Worm (Caenorhabditis elegans): ENCODE data around the gene T26C5.4.

T26C5.4 gene

ce11 chrII:9285171-9286025 is 35.1 kb upstream of the T26C5.4 start, which contains the start of gene mtrr-1:
Gene mtrr-1 (plus strand): TSS chrII:9285975.
- TF ChIP-seq pbrm-1 (GFP tag; IDR thresholded peaks at IDR 0.05), result no peak
- no peak for TF ChIP-seq Y53F4B.3 (GFP tag; IDR thresholded peaks at IDR 0.05)
- TF ChIP-seq efl-1 (GFP tag; optimal IDR thresholded peaks at IDR 0.05), result peak; percentile 37
- no peak for TF ChIP-seq attf-5 (GFP tag; optimal IDR thresholded peaks at IDR 0.05)
- no peak for TF ChIP-seq sdz-38 (tag; optimal IDR thresholded peaks at IDR 0.05)
- peak; percentile 91 for TF ChIP-seq F33H1.4 (GFP tag; IDR thresholded peaks at IDR 0.05)
- TF ChIP-seq madf-6 (GFP tag; IDR thresholded peaks at IDR 0.05), result peak; percentile 87
- 0 out of 2 replicates have a peak, but pooled peaks have one; percentile 18 for TF ChIP-seq ekl-4 (GFP tag; IDR thresholded peaks at IDR 0.05)
- TF ChIP-seq attf-6 (GFP tag; IDR thresholded peaks at IDR 0.05), result no peak
- peak; percentile 18 for TF ChIP-seq tbp1 (GFP tag; optimal IDR thresholded peaks at IDR 0.05)
- TF ChIP-seq ztf-26 (tag; optimal IDR thresholded peaks at IDR 0.05), result no peak
- TF ChIP-seq ceh-91 (GFP tag; IDR thresholded peaks at IDR 0.05), result no peak
- no peak for TF ChIP-seq F55B11.4 (tag; optimal IDR thresholded peaks at IDR 0.05; ENCODE audit: borderline replicate concordance, insufficient read depth)
- TF ChIP-seq D2030.7 (GFP tag; IDR thresholded peaks at IDR 0.05), result peak; percentile 61
- TF ChIP-seq lin-54 (GFP tag; optimal IDR thresholded peaks at IDR 0.05), result peak; percentile 36
- TF ChIP-seq nhr-90 (tag; optimal IDR thresholded peaks at IDR 0.05), result no peak
- peak; percentile 13 for TF ChIP-seq mel-28 (tag; optimal IDR thresholded peaks at IDR 0.05; ENCODE audit: borderline replicate concordance)
- peak; percentile 46 for TF ChIP-seq F49E8.2 (tag; optimal IDR thresholded peaks at IDR 0.05; ENCODE audit: insufficient read depth)
- peak; percentile 49 for TF ChIP-seq lin-26 (GFP tag; IDR thresholded peaks at IDR 0.05)
- TF ChIP-seq xnd-1 (tag; optimal IDR thresholded peaks at IDR 0.05), result peak; percentile 62
- TF ChIP-seq F22D6.2 (tag; optimal IDR thresholded peaks at IDR 0.05), result no peak
- peak; percentile 47; the same call in 1 of the 2 replicates for TF ChIP-seq Y53G8AR.9 (GFP tag; conservative IDR thresholded peaks at IDR 0.05)
- TF ChIP-seq ztf-25 (GFP tag; IDR thresholded peaks at IDR 0.05), result no peak
- TF ChIP-seq mcd-1 (GFP tag; IDR thresholded peaks at IDR 0.05), result peak; percentile 17; the same call in 1 of the 2 replicates
- TF ChIP-seq lin-35 (GFP tag; optimal IDR thresholded peaks at IDR 0.05), result peak in 1 of 3 experiments; percentile 30
- peak; percentile 90 for TF ChIP-seq ama-1 (optimal IDR thresholded peaks at IDR 0.05)
- TF ChIP-seq ama-1 (GFP tag; optimal IDR thresholded peaks at IDR 0.05), result peak in 1 of 2 experiments; percentile 21
- TF ChIP-seq fkh-3 (tag; optimal IDR thresholded peaks at IDR 0.05), result no peak
- no peak for TF ChIP-seq zim-3 (tag; optimal IDR thresholded peaks at IDR 0.05)
- no peak for TF ChIP-seq hrde-1 (tag; optimal IDR thresholded peaks at IDR 0.05; ENCODE audit: borderline replicate concordance)
- peak; percentile 5; the same call in 1 of the 2 replicates for TF ChIP-seq lir-1 (GFP tag; conservative IDR thresholded peaks at IDR 0.05)
- no peak for TF ChIP-seq ztf-18 (tag; optimal IDR thresholded peaks at IDR 0.05)
- peak; percentile 46 for TF ChIP-seq snpc-1.3 (tag; optimal IDR thresholded peaks at IDR 0.05; ENCODE audit: insufficient read depth)
- no peak for TF ChIP-seq lsy-27 (tag; optimal IDR thresholded peaks at IDR 0.05; ENCODE audit: borderline replicate concordance, insufficient read depth)
- TF ChIP-seq cebp-1 (GFP tag; IDR thresholded peaks at IDR 0.05), result no peak
- peak; percentile 11 for TF ChIP-seq cebp-1 (tag; optimal IDR thresholded peaks at IDR 0.05)
- peak; percentile 85 for TF ChIP-seq lsl-1 (GFP tag; optimal IDR thresholded peaks at IDR 0.05)
- peak; percentile 57 for TF ChIP-seq madf-8 (GFP tag; conservative IDR thresholded peaks at IDR 0.05)
- peak; percentile 57; the same call in 1 of the 2 replicates for TF ChIP-seq madf-3 (GFP tag; IDR thresholded peaks at IDR 0.05)
- no peak for TF ChIP-seq F10E7.11 (tag; optimal IDR thresholded peaks at IDR 0.05)
- TF ChIP-seq bed-1 (GFP tag; IDR thresholded peaks at IDR 0.05), result no peak
- no peak for TF ChIP-seq snpc-4 (GFP tag; optimal IDR thresholded peaks at IDR 0.05)
- TF ChIP-seq snpc-4 (tag; optimal IDR thresholded peaks at IDR 0.05), result no peak
- TF ChIP-seq tlf-1 (GFP tag; optimal IDR thresholded peaks at IDR 0.05), result peak; percentile 7
- no peak for TF ChIP-seq C06A6.2 (GFP tag; conservative IDR thresholded peaks at IDR 0.05)
- no peak for TF ChIP-seq egrh-3 (GFP tag; IDR thresholded peaks at IDR 0.05)
